Fruit fly (Drosophila melanogaster): Measurements from ENCODE around the gene msk.

msk gene

dm6 chr3L:8069167-8069566, 46.8 kb upstream of the msk start, which contains the start of gene CG42590:
TSS of gene CG42590 (minus strand) at chr3L:8069267.
- TF ChIP-seq CG34406 (GFP tag; optimal IDR thresholded peaks at IDR 0.05) (no peak), Hr39 (GFP tag; optimal IDR thresholded peaks at IDR 0.05) (no peak), CG31627 (GFP tag; optimal IDR thresholded peaks at IDR 0.05) (no peak), pdm3 (GFP tag; optimal IDR thresholded peaks at IDR 0.05) (no peak), CG8119 (GFP tag; IDR thresholded peaks at IDR 0.05) (no peak), CG6854 (GFP tag; optimal IDR thresholded peaks at IDR 0.05) (no peak), CG10631 (GFP tag; optimal IDR thresholded peaks at IDR 0.05) (no peak)

- TF ChIP-seq Eip75B (GFP tag; optimal IDR thresholded peaks at IDR 0.05): no peak
- no peak for TF ChIP-seq Lpt (GFP tag; optimal IDR thresholded peaks at IDR 0.05)
- TF ChIP-seq ss (GFP tag; optimal IDR thresholded peaks at IDR 0.05): no peak
- TF ChIP-seq Hr4 (GFP tag; optimal IDR thresholded peaks at IDR 0.05): no peak
- TF ChIP-seq Ets21C (GFP tag; optimal IDR thresholded peaks at IDR 0.05): no peak
- TF ChIP-seq CG9139 (GFP tag; optimal IDR thresholded peaks at IDR 0.05): no peak
- no peak for TF ChIP-seq CG31627 (GFP tag; optimal IDR thresholded peaks at IDR 0.05)
- TF ChIP-seq salr (GFP tag; optimal IDR thresholded peaks at IDR 0.05): no peak
- no peak for TF ChIP-seq cyc (GFP tag; optimal IDR thresholded peaks at IDR 0.05)
- TF ChIP-seq Sox14 (GFP tag; optimal IDR thresholded peaks at IDR 0.05): no peak
- TF ChIP-seq Met (GFP tag; optimal IDR thresholded peaks at IDR 0.05): no peak
- TF ChIP-seq esn (GFP tag; optimal IDR thresholded peaks at IDR 0.05): no peak
Observed at dm6 chr3L:8069860-8070259, 46.1 kb upstream of the msk start, which contains the start of gene CG42591. TSS of gene CG42591 (minus strand) at chr3L:8069960.

- TF ChIP-seq Hr38 (GFP tag; optimal IDR thresholded peaks at IDR 0.05): no peak
- peak; percentile 50 for TF ChIP-seq vri (GFP tag; optimal IDR thresholded peaks at IDR 0.05)
- TF ChIP-seq dsx (GFP tag; optimal IDR thresholded peaks at IDR 0.05; ENCODE audit: poor library complexity, severe bottlenecking): no peak
- TF ChIP-seq Met (GFP tag; optimal IDR thresholded peaks at IDR 0.05): no peak
- TF ChIP-seq CG10631 (GFP tag; optimal IDR thresholded peaks at IDR 0.05): no peak
- no peak for TF ChIP-seq Eip75B (GFP tag; optimal IDR thresholded peaks at IDR 0.05)
- no peak for TF ChIP-seq CG3032 (tag; optimal IDR thresholded peaks at IDR 0.05)
- no peak for TF ChIP-seq Ets21C (GFP tag; optimal IDR thresholded peaks at IDR 0.05)
- TF ChIP-seq CG6163 (GFP tag; IDR thresholded peaks at IDR 0.05): no peak
Observed at dm6 chr3L:8071192-8071591, 44.8 kb upstream of the msk start.

- TF ChIP-seq Eip78C (GFP tag): peak; percentile 3
- no peak for TF ChIP-seq CG8119 (GFP tag; IDR thresholded peaks at IDR 0.05)
- TF ChIP-seq Eip75B (GFP tag; optimal IDR thresholded peaks at IDR 0.05): no peak
- TF ChIP-seq CG8632 (GFP tag; optimal IDR thresholded peaks at IDR 0.05): no peak
- TF ChIP-seq CG3032 (tag; optimal IDR thresholded peaks at IDR 0.05): no peak
- no peak for TF ChIP-seq achi (GFP tag; optimal IDR thresholded peaks at IDR 0.05)
- TF ChIP-seq CG6163 (GFP tag; IDR thresholded peaks at IDR 0.05): no peak
- TF ChIP-seq Gug (GFP tag; IDR thresholded peaks at IDR 0.05): no peak
- TF ChIP-seq CG4318 (GFP tag; optimal IDR thresholded peaks at IDR 0.05): no peak
- TF ChIP-seq CG32006 (GFP tag; optimal IDR thresholded peaks at IDR 0.05): no peak
- TF ChIP-seq spab (GFP tag; optimal IDR thresholded peaks at IDR 0.05): no peak
- TF ChIP-seq svp (GFP tag): peak; percentile 97
- peak; percentile 17; the same call in 1 of the 2 replicates for TF ChIP-seq CG15336 (GFP tag; IDR thresholded peaks at IDR 0.05)
- no peak for TF ChIP-seq CG6276 (GFP tag; optimal IDR thresholded peaks at IDR 0.05)
- no peak for TF ChIP-seq acj6 (GFP tag; optimal IDR thresholded peaks at IDR 0.05)
- no peak for TF ChIP-seq Ets21C (GFP tag; optimal IDR thresholded peaks at IDR 0.05)
- TF ChIP-seq esn (GFP tag; optimal IDR thresholded peaks at IDR 0.05): no peak
- no peak for TF ChIP-seq CG6854 (GFP tag; optimal IDR thresholded peaks at IDR 0.05)
- TF ChIP-seq dsx (GFP tag; optimal IDR thresholded peaks at IDR 0.05; ENCODE audit: poor library complexity, severe bottlenecking): no peak
- TF ChIP-seq CG3919 (GFP tag; optimal IDR thresholded peaks at IDR 0.05): no peak
- TF ChIP-seq Eip93F (GFP tag; optimal IDR thresholded peaks at IDR 0.05): no peak
- TF ChIP-seq CG31627 (GFP tag; optimal IDR thresholded peaks at IDR 0.05): no peak
Observed at dm6 chr3L:8071693-8072260, 44.2 kb upstream of the msk start.
